Worm (Caenorhabditis elegans): Measurements from ENCODE around the gene icln-1.

icln-1 gene

ce11 chrIV:9112019-9112418 lies 16.6 kb upstream of the icln-1 start:
- no peak for TF ChIP-seq skn-1 (tag; optimal IDR thresholded peaks at IDR 0.05)
- TF ChIP-seq F13H6.1 (tag; optimal IDR thresholded peaks at IDR 0.05): no peak
- TF ChIP-seq nhr-21 (tag; optimal IDR thresholded peaks at IDR 0.05): peak; percentile 0
- TF ChIP-seq fos-1 (tag; optimal IDR thresholded peaks at IDR 0.05): peak; percentile 93
- TF ChIP-seq egl-27 (tag; optimal IDR thresholded peaks at IDR 0.05): no peak
- TF ChIP-seq nhr-11 (tag; optimal IDR thresholded peaks at IDR 0.05): no peak
- TF ChIP-seq ama-1 (optimal IDR thresholded peaks at IDR 0.05): no peak
- TF ChIP-seq nhr-6 (tag; optimal IDR thresholded peaks at IDR 0.05): no peak
- no peak for TF ChIP-seq crh-2 (tag; optimal IDR thresholded peaks at IDR 0.05)
- no peak for TF ChIP-seq nhr-77 (tag; optimal IDR thresholded peaks at IDR 0.05)
- TF ChIP-seq aly-2 (tag; optimal IDR thresholded peaks at IDR 0.05): no peak
- no peak for TF ChIP-seq nhr-23 (tag; optimal IDR thresholded peaks at IDR 0.05)
- no peak for TF ChIP-seq elt-1 (tag; optimal IDR thresholded peaks at IDR 0.05)
- no peak for TF ChIP-seq lin-11 (tag; optimal IDR thresholded peaks at IDR 0.05)
- no peak for TF ChIP-seq lsy-2 (tag; optimal IDR thresholded peaks at IDR 0.05)
- TF ChIP-seq mdl-1 (tag; optimal IDR thresholded peaks at IDR 0.05): no peak
- no peak for TF ChIP-seq ceh-82 (tag; optimal IDR thresholded peaks at IDR 0.05)
- no peak for TF ChIP-seq nhr-12 (tag; optimal IDR thresholded peaks at IDR 0.05)
- TF ChIP-seq blmp-1 (tag; optimal IDR thresholded peaks at IDR 0.05; ENCODE audit: insufficient read depth): peak; percentile 76
- TF ChIP-seq dmd-4 (tag; optimal IDR thresholded peaks at IDR 0.05): no peak
- TF ChIP-seq lin-39 (tag; optimal IDR thresholded peaks at IDR 0.05): no peak
- TF ChIP-seq sma-3 (GFP tag; optimal IDR thresholded peaks at IDR 0.05): no peak

- TF ChIP-seq sem-4 (tag; optimal IDR thresholded peaks at IDR 0.05): no peak
- no peak for TF ChIP-seq peb-1 (tag; optimal IDR thresholded peaks at IDR 0.05)
- no peak for TF ChIP-seq dmd-4 (tag; optimal IDR thresholded peaks at IDR 0.05)
- no peak for TF ChIP-seq nhr-129 (tag; optimal IDR thresholded peaks at IDR 0.05)
- no peak for TF ChIP-seq gmeb-1 (tag; optimal IDR thresholded peaks at IDR 0.05)
- no peak for TF ChIP-seq nhr-12 (tag; optimal IDR thresholded peaks at IDR 0.05)
- TF ChIP-seq elt-1 (tag; optimal IDR thresholded peaks at IDR 0.05): no peak
- no peak for TF ChIP-seq snpc-4 (tag; optimal IDR thresholded peaks at IDR 0.05)
- TF ChIP-seq Y55F3AM.14 (GFP tag; optimal IDR thresholded peaks at IDR 0.05): no peak
These were observed 13.2 kb upstream of the icln-1 start, which contains the start of gene aly-1 for ce11 chrIV:9108631-9109030. Gene aly-1 (plus strand): TSS chrIV:9108931.

ce11 chrIV:9107464-9107863 lies 12.0 kb upstream of the icln-1 start:
- TF ChIP-seq R02D3.7 (tag; optimal IDR thresholded peaks at IDR 0.05) (no peak), snpc-4 (tag; optimal IDR thresholded peaks at IDR 0.05) (no peak), nhr-11 (tag; optimal IDR thresholded peaks at IDR 0.05) (no peak), ztf-4 (tag; optimal IDR thresholded peaks at IDR 0.05) (no peak), nhr-77 (tag; optimal IDR thresholded peaks at IDR 0.05) (no peak), lsy-2 (tag; optimal IDR thresholded peaks at IDR 0.05) (peak in 1 of 2 experiments; percentile 70), unc-55 (GFP tag; optimal IDR thresholded peaks at IDR 0.05) (peak; percentile 58), C34F6.9 (tag; optimal IDR thresholded peaks at IDR 0.05) (peak; percentile 85), ztf-11 (tag; optimal IDR thresholded peaks at IDR 0.05) (no peak), nhr-12 (tag; optimal IDR thresholded peaks at IDR 0.05) (no peak), nhr-129 (tag; optimal IDR thresholded peaks at IDR 0.05) (peak; percentile 65), mbf-1 (tag; optimal IDR thresholded peaks at IDR 0.05) (no peak), sem-4 (tag; optimal IDR thresholded peaks at IDR 0.05) (no peak), nhr-21 (tag; optimal IDR thresholded peaks at IDR 0.05) (no peak), blmp-1 (tag; optimal IDR thresholded peaks at IDR 0.05; ENCODE audit: insufficient read depth) (no peak), Y55F3AM.14 (GFP tag; optimal IDR thresholded peaks at IDR 0.05) (no peak), nhr-6 (tag; optimal IDR thresholded peaks at IDR 0.05) (no peak), crh-2 (tag; optimal IDR thresholded peaks at IDR 0.05) (peak; percentile 7), fos-1 (tag; optimal IDR thresholded peaks at IDR 0.05) (peak; percentile 23), lin-13 (GFP tag; optimal IDR thresholded peaks at IDR 0.05) (no peak), mab-5 (tag; optimal IDR thresholded peaks at IDR 0.05) (no peak), dmd-4 (tag; optimal IDR thresholded peaks at IDR 0.05) (no peak)

All from whole organism, L2 larva.